Worm (Caenorhabditis elegans) whole organism, L1 larva: ENCODE data around the gene gadr-2.

ENCODE experiments used
- C04F5.9 ChIP-seq: sonication (generic microtip); optimal IDR thresholded peaks from 2 replicates; lab custom pipeline; 2016; ENCODE audit warnings: missing genetic modification characterization, missing compliant biosample characterization
- C16A3.4 ChIP-seq: fragments of 150-350 bp; optimal IDR thresholded peaks from 2 replicates; lab custom pipeline; 2014; ENCODE audit warnings: missing biosample characterization, missing genetic modification characterization
- F16B12.6 ChIP-seq: fragments of 150-350 bp; optimal IDR thresholded peaks from 2 replicates; lab custom pipeline; 2014; ENCODE audit warnings: missing biosample characterization, missing genetic modification characterization
- aly-2 ChIP-seq: fragments of 150-350 bp; optimal IDR thresholded peaks from 2 replicates; lab custom pipeline; 2014; ENCODE audit warnings: missing biosample characterization, missing genetic modification characterization
- ceh-63 ChIP-seq: fragments of 200-800 bp; sonication (Bioruptor generic); optimal IDR thresholded peaks from 2 replicates; lab custom pipeline; 2018; ENCODE audit warnings: mild to moderate bottlenecking, missing genetic modification characterization, missing compliant biosample characterization
- ceh-82 ChIP-seq, 3 experiments: fragments of 150-350 bp in 1 of 3; sonication (generic microtip) in 2 of 3; optimal IDR thresholded peaks; 2 replicates each; lab custom pipeline; 2014 to 2017; ENCODE audit warnings: missing biosample characterization in 3 of 3, missing genetic modification characterization in 3 of 3
- ces-1 ChIP-seq: fragments of 150-350 bp; optimal IDR thresholded peaks from 2 replicates; lab custom pipeline; 2014; ENCODE audit warnings: missing biosample characterization, missing genetic modification reagents, missing genetic modification characterization
- dpl-1 ChIP-seq, 3 experiments: fragments of 150-350 bp in 2 of 3; sonication (generic microtip) in 1 of 3; optimal IDR thresholded peaks; 2 replicates each; lab custom pipeline; 2014 to 2017; ENCODE audit warnings: missing biosample characterization in 3 of 3, missing genetic modification characterization in 3 of 3, missing genetic modification reagents in 3 of 3
- dsc-1 ChIP-seq: sonication (generic microtip); optimal IDR thresholded peaks from 2 replicates; lab custom pipeline; 2016; ENCODE audit warnings: mild to moderate bottlenecking, missing genetic modification characterization, missing compliant biosample characterization
- efl-1 ChIP-seq, 4 experiments: fragments of 150-350 bp; optimal IDR thresholded peaks in 3 of 4; peaks in 1 of 4; 1 replicate in 1 of 4; 2 replicates in 3 of 4; lab custom pipeline; 2014; ENCODE audit warnings: missing biosample characterization in 2 of 4, missing genetic modification characterization in 2 of 4, missing genetic modification reagents in 2 of 4
- egl-27 ChIP-seq, 2 experiments: fragments of 150-350 bp in 1 of 2; sonication (generic microtip); optimal IDR thresholded peaks; 3 replicates each; lab custom pipeline; 2017 to 2018; ENCODE audit warnings: missing biosample characterization in 2 of 2, missing genetic modification characterization in 2 of 2, missing genetic modification reagents in 2 of 2
- fkh-10 ChIP-seq: sonication (generic microtip); optimal IDR thresholded peaks from 2 replicates; lab custom pipeline; 2017; ENCODE audit warnings: missing biosample characterization, missing genetic modification reagents, missing genetic modification characterization
- fkh-8 ChIP-seq: sonication (generic microtip); optimal IDR thresholded peaks from 2 replicates; lab custom pipeline; 2016; ENCODE audit warnings: mild to moderate bottlenecking, missing genetic modification characterization, missing compliant biosample characterization
- grh-1 ChIP-seq: fragments of 200-800 bp; sonication (Bioruptor generic); IDR thresholded peaks from 2 replicates; pipeline ENCODE4 v1.3.6; 2022; ENCODE audit warnings: missing genetic modification reagents, missing genetic modification characterization, missing compliant biosample characterization
- hpl-2 ChIP-seq: fragments of 150-350 bp; optimal IDR thresholded peaks from 2 replicates; lab custom pipeline; 2014; ENCODE audit warnings: missing biosample characterization, missing genetic modification reagents, missing genetic modification characterization
- irx-1 ChIP-seq: sonication (generic microtip); optimal IDR thresholded peaks from 2 replicates; lab custom pipeline; 2016; ENCODE audit warnings: missing genetic modification characterization, missing compliant biosample characterization
- isw-1 ChIP-seq: fragments of 200-800 bp; sonication (Bioruptor generic); IDR thresholded peaks from 2 replicates; pipeline ENCODE4 v1.3.6; 2022; ENCODE audit warnings: missing genetic modification characterization, missing compliant biosample characterization
- jun-1 ChIP-seq: fragments of 150-350 bp; optimal IDR thresholded peaks from 2 replicates; lab custom pipeline; 2014; ENCODE audit warnings: missing biosample characterization, missing genetic modification reagents, missing genetic modification characterization
- lin-14 ChIP-seq: fragments of 200-800 bp; sonication (Bioruptor generic); optimal IDR thresholded peaks from 2 replicates; lab custom pipeline; 2018; ENCODE audit warnings: mild to moderate bottlenecking, missing genetic modification characterization, moderate library complexity, missing compliant biosample characterization
- lin-35 ChIP-seq, 2 experiments: fragments of 150-350 bp; optimal IDR thresholded peaks; 2 replicates each; lab custom pipeline; 2014; ENCODE audit warnings: missing biosample characterization in 2 of 2, missing genetic modification characterization in 2 of 2, missing genetic modification reagents in 2 of 2
- lin-39 ChIP-seq: fragments of 150-350 bp; optimal IDR thresholded peaks from 2 replicates; lab custom pipeline; 2014; ENCODE audit warnings: missing biosample characterization, missing genetic modification reagents, missing genetic modification characterization
- lir-3 ChIP-seq: sonication (generic microtip); optimal IDR thresholded peaks from 2 replicates; lab custom pipeline; 2016; ENCODE audit warnings: mild to moderate bottlenecking, missing genetic modification characterization, moderate library complexity, missing compliant biosample characterization; ENCODE audit not compliant: poor library complexity
- mef-2 ChIP-seq: fragments of 150-350 bp; optimal IDR thresholded peaks from 2 replicates; lab custom pipeline; 2014; ENCODE audit warnings: missing biosample characterization, missing genetic modification characterization
- mep-1 ChIP-seq: fragments of 150-350 bp; optimal IDR thresholded peaks from 2 replicates; lab custom pipeline; 2014; ENCODE audit warnings: missing biosample characterization, missing genetic modification characterization
- nhr-12 ChIP-seq: sonication (generic microtip); optimal IDR thresholded peaks from 2 replicates; lab custom pipeline; 2017; ENCODE audit warnings: missing biosample characterization, missing genetic modification characterization
- nhr-19 ChIP-seq: fragments of 200-800 bp; sonication (Bioruptor generic); conservative IDR thresholded peaks from 2 replicates; pipeline ENCODE4 v1.3.6; 2022; ENCODE audit warnings: missing genetic modification characterization, missing compliant biosample characterization
- nhr-20 ChIP-seq: sonication (generic microtip); optimal IDR thresholded peaks from 2 replicates; lab custom pipeline; 2016; ENCODE audit warnings: mild to moderate bottlenecking, missing genetic modification characterization, missing compliant biosample characterization
- nhr-47 ChIP-seq: sonication (generic microtip); optimal IDR thresholded peaks from 2 replicates; lab custom pipeline; 2016; ENCODE audit warnings: mild to moderate bottlenecking, missing genetic modification characterization, moderate library complexity, missing compliant biosample characterization
- nhr-71 ChIP-seq: sonication (generic microtip); optimal IDR thresholded peaks from 2 replicates; lab custom pipeline; 2016; ENCODE audit warnings: mild to moderate bottlenecking, missing genetic modification characterization, moderate library complexity, missing compliant biosample characterization
- nhr-85 ChIP-seq: sonication (generic microtip); peaks from one replicate; lab custom pipeline; 2016; ENCODE audit warnings: missing genetic modification characterization, inconsistent platforms, missing compliant biosample characterization
- pag-3 ChIP-seq: sonication (generic microtip); optimal IDR thresholded peaks from 2 replicates; lab custom pipeline; 2017; ENCODE audit warnings: missing genetic modification characterization, mild to moderate bottlenecking, missing compliant biosample characterization, antibody characterized with exemption, borderline replicate concordance; ENCODE audit not compliant: insufficient read depth
- rnt-1 ChIP-seq: sonication (generic microtip); optimal IDR thresholded peaks from 2 replicates; lab custom pipeline; 2016; ENCODE audit warnings: mild to moderate bottlenecking, missing genetic modification characterization, moderate library complexity, missing compliant biosample characterization
- snu-23 ChIP-seq: sonication (generic microtip); optimal IDR thresholded peaks from 2 replicates; lab custom pipeline; 2016; ENCODE audit warnings: missing genetic modification characterization, missing compliant biosample characterization
- sptf-1 ChIP-seq: fragments of 150-350 bp; optimal IDR thresholded peaks from 2 replicates; lab custom pipeline; 2014; ENCODE audit warnings: missing biosample characterization, missing genetic modification characterization
- swsn-7 ChIP-seq: sonication (generic microtip); optimal IDR thresholded peaks from 2 replicates; lab custom pipeline; 2016; ENCODE audit warnings: missing genetic modification characterization, missing compliant biosample characterization
- unc-130 ChIP-seq: fragments of 150-350 bp; optimal IDR thresholded peaks from 2 replicates; lab custom pipeline; 2017; ENCODE audit warnings: missing biosample characterization, missing genetic modification characterization, inconsistent platforms
- unc-30 ChIP-seq: sonication (generic microtip); optimal IDR thresholded peaks from 2 replicates; lab custom pipeline; 2017; ENCODE audit warnings: missing biosample characterization, missing genetic modification characterization
- unc-86 ChIP-seq: sonication (generic microtip); optimal IDR thresholded peaks from 2 replicates; lab custom pipeline; 2016; ENCODE audit warnings: missing genetic modification characterization, missing compliant biosample characterization
- vab-15 ChIP-seq: sonication (generic microtip); optimal IDR thresholded peaks from 2 replicates; lab custom pipeline; 2017; ENCODE audit warnings: missing genotype, mild to moderate bottlenecking, missing genetic modification characterization, missing compliant biosample characterization
- xbp-1 ChIP-seq: sonication (generic microtip); optimal IDR thresholded peaks from 2 replicates; lab custom pipeline; 2016; ENCODE audit warnings: missing genetic modification characterization, missing compliant biosample characterization
- zag-1 ChIP-seq: fragments of 150-350 bp; optimal IDR thresholded peaks from 2 replicates; lab custom pipeline; 2014; ENCODE audit warnings: missing biosample characterization, missing genetic modification characterization
- zip-4 ChIP-seq: fragments of 200-800 bp; sonication (Bioruptor generic); optimal IDR thresholded peaks from 2 replicates; lab custom pipeline; 2018; ENCODE audit warnings: mild to moderate bottlenecking, missing genetic modification characterization, moderate library complexity, missing compliant biosample characterization
- ztf-11 ChIP-seq, 2 experiments: sonication (generic microtip); optimal IDR thresholded peaks; 2 replicates each; lab custom pipeline; 2016 to 2017; ENCODE audit warnings: missing genetic modification characterization in 2 of 2, missing biosample characterization in 1 of 2, missing compliant biosample characterization in 1 of 2
- ztf-4 ChIP-seq: fragments of 150-350 bp; optimal IDR thresholded peaks from 2 replicates; lab custom pipeline; 2014; ENCODE audit warnings: missing biosample characterization, missing genetic modification characterization

The gadr-2 gene

ce11 chrIV:9438753-9439152 lies 46.2 kb downstream of the gadr-2 start (continued):
- no peak for TF ChIP-seq isw-1 (GFP tag; lab: Robert Waterston, UW)
- TF ChIP-seq jun-1 (tag; lab: Kevin White, UChicago), result no peak
- TF ChIP-seq zip-4 (GFP tag; lab: Kevin White, UChicago), result no peak
- TF ChIP-seq sptf-1, result no peak
- TF ChIP-seq nhr-71, result peak; percentile 74
- TF ChIP-seq ces-1 (GFP tag; lab: Kevin White, UChicago), result no peak
- TF ChIP-seq ceh-63 (GFP tag; lab: Kevin White, UChicago), result no peak
- TF ChIP-seq nhr-47 (tag; lab: Kevin White, UChicago), result peak; percentile 8
- no peak for TF ChIP-seq rnt-1 (tag; lab: Kevin White, UChicago)
- TF ChIP-seq C16A3.4, result no peak
- TF ChIP-seq F16B12.6 (tag; lab: Kevin White, UChicago), result no peak
- no peak for TF ChIP-seq lin-39 (tag; lab: Kevin White, UChicago)
- no peak for TF ChIP-seq egl-27 (tag; optimal IDR thresholded peaks at IDR 0.05; lab: Kevin White, UChicago)
- TF ChIP-seq hpl-2, result no peak
- TF ChIP-seq snu-23, result peak; percentile 72
- TF ChIP-seq aly-2 (tag; lab: Kevin White, UChicago), result peak; percentile 95
- peak; percentile 75 for TF ChIP-seq nhr-85 (tag; lab: Kevin White, UChicago)
- no peak for TF ChIP-seq nhr-12
- TF ChIP-seq fkh-10, result no peak
- TF ChIP-seq dpl-1 (GFP tag; optimal IDR thresholded peaks at IDR 0.05; lab: Kevin White, UChicago), result no peak
- no peak for TF ChIP-seq unc-130 (tag; lab: Kevin White, UChicago)
- TF ChIP-seq grh-1 (GFP tag; lab: Robert Waterston, UW), result no peak
- TF ChIP-seq ceh-82 (tag; optimal IDR thresholded peaks at IDR 0.05; lab: Kevin White, UChicago), result no peak
- TF ChIP-seq nhr-20 (tag; lab: Kevin White, UChicago), result peak; percentile 56
- TF ChIP-seq unc-86, result no peak
- no peak for TF ChIP-seq lin-35 (GFP tag; optimal IDR thresholded peaks at IDR 0.05; lab: Kevin White, UChicago)
- peak; percentile 56 for TF ChIP-seq nhr-19 (GFP tag; lab: Robert Waterston, UW)
- no peak for TF ChIP-seq C04F5.9
- peak; percentile 59 for TF ChIP-seq ztf-4
- peak; percentile 40 for TF ChIP-seq mep-1 (tag; lab: Kevin White, UChicago)
- no peak for TF ChIP-seq xbp-1 (tag; lab: Kevin White, UChicago)
- TF ChIP-seq lin-14 (GFP tag; lab: Kevin White, UChicago), result no peak
- no peak for TF ChIP-seq irx-1 (tag; lab: Kevin White, UChicago)
- no peak for TF ChIP-seq unc-30 (tag; lab: Kevin White, UChicago)
- TF ChIP-seq lir-3, result no peak
- TF ChIP-seq swsn-7 (tag; lab: Kevin White, UChicago), result peak; percentile 24
- no peak for TF ChIP-seq mef-2 (tag; lab: Kevin White, UChicago)
- TF ChIP-seq fkh-8, result no peak
- no peak for TF ChIP-seq ztf-11 (tag; optimal IDR thresholded peaks at IDR 0.05; lab: Kevin White, UChicago)
- TF ChIP-seq pag-3 (tag; lab: Kevin White, UChicago), result no peak
- TF ChIP-seq zag-1 (tag; lab: Kevin White, UChicago), result no peak
- TF ChIP-seq, all 84 proteins: peak for 16

DNA sequence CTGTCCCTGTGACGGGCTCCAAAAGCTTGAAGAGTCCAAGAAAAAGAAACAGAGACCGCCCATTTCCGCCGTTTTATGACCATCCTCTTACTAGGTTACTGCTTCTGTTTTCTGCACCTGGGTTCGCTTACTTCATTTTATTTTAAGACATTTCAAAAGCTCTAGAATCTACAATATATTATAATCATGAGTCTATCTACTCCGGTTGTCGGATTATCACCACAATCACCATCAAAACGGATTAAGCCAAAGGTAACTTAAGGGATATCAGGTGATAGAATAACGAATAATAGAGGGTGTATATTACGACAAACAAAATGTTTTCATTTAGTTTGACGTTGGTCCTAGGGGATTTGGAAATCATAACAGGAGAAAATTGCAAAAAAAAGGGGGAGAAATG lies 52.6 kb downstream of the gadr-2 start:
- TF ChIP-seq irx-1 (tag; lab: Kevin White, UChicago) (no peak), fkh-8 (peak; percentile 6), efl-1 (optimal IDR thresholded peaks at IDR 0.05; lab: Kevin White, UChicago) (no peak), efl-1 (GFP tag; optimal IDR thresholded peaks at IDR 0.05 in 1 of 2; lab: Kevin White, UChicago) (peak in 1 of 2 experiments; percentile 65), vab-15 (tag; lab: Kevin White, UChicago) (no peak), dsc-1 (peak; percentile 73)
